Fruit fly (Drosophila melanogaster) whole organism, wandering third instar larva: ENCODE measurements around the gene psh.

Source experiments
- psq ChIP-seq: fragments of 200-800 bp; sonication (Bioruptor generic); optimal IDR thresholded peaks from 3 replicates; lab custom pipeline; 2017; ENCODE audit warnings: missing biosample characterization, mild to moderate bottlenecking, missing genetic modification characterization, moderate library complexity
- rgr ChIP-seq: fragments of 200-800 bp; sonication (Bioruptor generic); optimal IDR thresholded peaks from 3 replicates; lab custom pipeline; 2016; ENCODE audit warnings: missing biosample characterization, mild to moderate bottlenecking, missing genetic modification characterization

dm6 chrX:18486356-18487059 is at the start of gene psh:
- TF ChIP-seq psq (GFP tag; lab: Kevin White, UChicago) (no peak), rgr (GFP tag; lab: Kevin White, UChicago) (no peak)
